Worm (Caenorhabditis elegans) whole organism, early embryonic: ENCODE results near the gene nemp-1.

Experiments
- ama-1 ChIP-seq: fragments of 150-350 bp; optimal IDR thresholded peaks from 2 replicates; lab custom pipeline; 2014
- hnd-1 ChIP-seq: sonication (generic microtip); optimal IDR thresholded peaks from 2 replicates; lab custom pipeline; 2016; ENCODE audit warnings: missing genetic modification characterization, missing compliant biosample characterization
- sea-1 ChIP-seq: fragments of 200-800 bp; sonication (Bioruptor generic); conservative IDR thresholded peaks from 2 replicates; pipeline ENCODE4 v1.3.6; 2022; ENCODE audit warnings: missing genetic modification characterization, missing compliant biosample characterization

ce11 chrIII:432988-433387 is 39.1 kb upstream of the nemp-1 start:
- no peak for TF ChIP-seq ama-1 (lab: Kevin White, UChicago)
- no peak for TF ChIP-seq sea-1
- no peak for TF ChIP-seq hnd-1 (tag; lab: Kevin White, UChicago)
